Worm (Caenorhabditis elegans): ENCODE data around the gene plpp-1.1.

plpp-1.1 gene

ce11 chrII:3952368-3952767, 24.6 kb upstream of the plpp-1.1 start:
- no peak for TF ChIP-seq nfya-2 (GFP tag; IDR thresholded peaks at IDR 0.05)
- 0 out of 2 replicates have a peak, but pooled peaks have one; percentile 26 for TF ChIP-seq zfh-2 (GFP tag; conservative IDR thresholded peaks at IDR 0.05)

- TF ChIP-seq nhr-179 (tag; optimal IDR thresholded peaks at IDR 0.05) = no peak
- TF ChIP-seq hmg-1.2 (GFP tag; IDR thresholded peaks at IDR 0.05) = no peak
- peak; percentile 10 for TF ChIP-seq ztf-26 (tag; optimal IDR thresholded peaks at IDR 0.05)
- TF ChIP-seq ztf-6 (GFP tag; IDR thresholded peaks at IDR 0.05) = no peak
- no peak for TF ChIP-seq lir-1 (GFP tag; conservative IDR thresholded peaks at IDR 0.05)
- TF ChIP-seq nfya-1 (tag; optimal IDR thresholded peaks at IDR 0.05; ENCODE audit: borderline replicate concordance, insufficient read depth) = no peak
- TF ChIP-seq lin-40 (tag; optimal IDR thresholded peaks at IDR 0.05) = peak; percentile 54
- no peak for TF ChIP-seq athp-1 (tag; optimal IDR thresholded peaks at IDR 0.05)
- TF ChIP-seq die-1 (tag; optimal IDR thresholded peaks at IDR 0.05) = peak; percentile 4
- TF ChIP-seq ceh-27 (GFP tag; optimal IDR thresholded peaks at IDR 0.05) = peak; percentile 41
- peak; percentile 12 for TF ChIP-seq F23B12.7 (tag; optimal IDR thresholded peaks at IDR 0.05; ENCODE audit: insufficient read depth)
- no peak for TF ChIP-seq F55B11.4 (tag; optimal IDR thresholded peaks at IDR 0.05; ENCODE audit: borderline replicate concordance, insufficient read depth)
- no peak for TF ChIP-seq snpc-4 (GFP tag; optimal IDR thresholded peaks at IDR 0.05)
- no peak for TF ChIP-seq snpc-4 (tag; optimal IDR thresholded peaks at IDR 0.05)
- TF ChIP-seq madf-3 (GFP tag; IDR thresholded peaks at IDR 0.05) = no peak
- no peak for TF ChIP-seq ceh-58 (GFP tag; IDR thresholded peaks at IDR 0.05)
These were observed 23.6 kb upstream of the plpp-1.1 start for ce11 chrII:3951354-3951753.

ce11 chrII:3950077-3950476, 22.3 kb upstream of the plpp-1.1 start, which contains the start of gene sea-2:
TSS of gene sea-2 (plus strand) at chrII:3950377.
- TF ChIP-seq ztf-18 (tag; optimal IDR thresholded peaks at IDR 0.05) (no peak), D2030.7 (GFP tag; IDR thresholded peaks at IDR 0.05) (no peak), unc-130 (GFP tag; optimal IDR thresholded peaks at IDR 0.05) (no peak), B0261.1 (tag; optimal IDR thresholded peaks at IDR 0.05) (no peak), egl-44 (GFP tag; IDR thresholded peaks at IDR 0.05) (no peak), K12H6.12 (tag; optimal IDR thresholded peaks at IDR 0.05) (no peak), T26A5.8 (tag; optimal IDR thresholded peaks at IDR 0.05) (no peak), dox-1 (GFP tag; IDR thresholded peaks at IDR 0.05) (no peak), Y95B8A.8 (GFP tag; IDR thresholded peaks at IDR 0.05) (no peak)

- TF ChIP-seq repo-1 (tag; optimal IDR thresholded peaks at IDR 0.05) = no peak
- no peak for TF ChIP-seq lin-40 (tag; optimal IDR thresholded peaks at IDR 0.05)
- TF ChIP-seq ztf-18 (tag; optimal IDR thresholded peaks at IDR 0.05) = no peak
- no peak for TF ChIP-seq akir-1 (GFP tag; optimal IDR thresholded peaks at IDR 0.05)
- no peak for TF ChIP-seq somi-1 (GFP tag; optimal IDR thresholded peaks at IDR 0.05)
- TF ChIP-seq die-1 (tag; optimal IDR thresholded peaks at IDR 0.05) = no peak
- TF ChIP-seq B0035.1 (tag; optimal IDR thresholded peaks at IDR 0.05) = no peak
- TF ChIP-seq hmg-1.2 (GFP tag; IDR thresholded peaks at IDR 0.05) = no peak
- no peak for TF ChIP-seq lin-54 (GFP tag; optimal IDR thresholded peaks at IDR 0.05)
- no peak for TF ChIP-seq nfya-2 (GFP tag; IDR thresholded peaks at IDR 0.05)
- TF ChIP-seq F10E7.11 (tag; optimal IDR thresholded peaks at IDR 0.05) = no peak
- no peak for TF ChIP-seq ztf-22 (GFP tag; optimal IDR thresholded peaks at IDR 0.05)
- TF ChIP-seq B0336.3 (GFP tag; IDR thresholded peaks at IDR 0.05) = no peak
- no peak for TF ChIP-seq bed-2 (GFP tag; IDR thresholded peaks at IDR 0.05)
- TF ChIP-seq cebp-1 (GFP tag; IDR thresholded peaks at IDR 0.05) = no peak
- TF ChIP-seq cebp-1 (tag; optimal IDR thresholded peaks at IDR 0.05) = no peak
- TF ChIP-seq sptf-2 (GFP tag; optimal IDR thresholded peaks at IDR 0.05) = no peak
- no peak for TF ChIP-seq ztf-6 (GFP tag; IDR thresholded peaks at IDR 0.05)
- TF ChIP-seq pha-4 (tag; optimal IDR thresholded peaks at IDR 0.05) = no peak
These were observed 20.7 kb upstream of the plpp-1.1 start for ce11 chrII:3948507-3948906.

Measured in whole organism, young adult.